Worm (Caenorhabditis elegans) whole organism, young adult: ENCODE data around the gene arrd-6.

Experiments used
- B0019.2 ChIP-seq: fragments of 200-800 bp; sonication (Bioruptor generic); conservative IDR thresholded peaks from 2 replicates; pipeline ENCODE4 v1.3.6; 2022; ENCODE audit warnings: missing genetic modification reagents, missing genetic modification characterization, missing compliant biosample characterization
- B0336.3 ChIP-seq: fragments of 200-800 bp; sonication (Bioruptor generic); IDR thresholded peaks from 2 replicates; pipeline ENCODE4 v1.3.6; 2022; ENCODE audit warnings: missing genetic modification characterization, missing compliant biosample characterization
- D2030.7 ChIP-seq: fragments of 200-800 bp; sonication (Bioruptor generic); IDR thresholded peaks from 2 replicates; pipeline ENCODE4 v1.3.6; 2022; ENCODE audit warnings: missing genetic modification reagents, missing genetic modification characterization, missing compliant biosample characterization
- F10E7.11 ChIP-seq: sonication (generic microtip); optimal IDR thresholded peaks from 2 replicates; lab custom pipeline; 2017; ENCODE audit warnings: mild to moderate bottlenecking, missing genetic modification characterization, moderate library complexity, missing compliant biosample characterization
- F33H1.4 ChIP-seq: fragments of 200-800 bp; sonication (Bioruptor generic); IDR thresholded peaks from 2 replicates; pipeline ENCODE4 v1.3.6; 2022; ENCODE audit warnings: missing genetic modification reagents, missing genetic modification characterization, missing compliant biosample characterization
- F49E8.2 ChIP-seq: sonication (generic microtip); optimal IDR thresholded peaks from 3 replicates; lab custom pipeline; 2017; ENCODE audit warnings: missing genetic modification characterization, mild to moderate bottlenecking, missing compliant biosample characterization, antibody characterized with exemption, moderate library complexity; ENCODE audit not compliant: insufficient read depth
- F57A8.1 ChIP-seq: fragments of 200-800 bp; sonication (Bioruptor generic); optimal IDR thresholded peaks from 2 replicates; lab custom pipeline; 2018; ENCODE audit warnings: mild to moderate bottlenecking, missing genetic modification characterization, moderate library complexity, missing compliant biosample characterization
- F57C9.4 ChIP-seq: sonication (generic microtip); optimal IDR thresholded peaks from 2 replicates; lab custom pipeline; 2017; ENCODE audit warnings: mild to moderate bottlenecking, missing genetic modification characterization, missing compliant biosample characterization
- ama-1 ChIP-seq, 3 experiments: fragments of 150-350 bp in 1 of 3; sonication (generic microtip) in 2 of 3; optimal IDR thresholded peaks; 2 replicates each; lab custom pipeline; 2014 to 2018; ENCODE audit warnings: missing biosample characterization in 2 of 3, missing genetic modification characterization in 2 of 3, missing genetic modification reagents in 2 of 3
- attf-5 ChIP-seq: fragments of 200-800 bp; sonication (Bioruptor generic); optimal IDR thresholded peaks from 2 replicates; lab custom pipeline; 2018; ENCODE audit warnings: mild to moderate bottlenecking, missing genetic modification characterization, missing compliant biosample characterization
- bed-2 ChIP-seq: fragments of 200-800 bp; sonication (Bioruptor generic); IDR thresholded peaks from 2 replicates; pipeline ENCODE4 v1.3.6; 2022; ENCODE audit warnings: missing genetic modification reagents, missing genetic modification characterization, missing compliant biosample characterization
- cebp-1 ChIP-seq, 2 experiments: fragments of 200-800 bp in 1 of 2; sonication (Bioruptor generic) in 1 of 2; sonication (generic microtip) in 1 of 2; IDR thresholded peaks in 1 of 2; optimal IDR thresholded peaks in 1 of 2; 2 replicates each; pipeline versions ENCODE4 v1.3.6 to Lab custom; 2017 to 2022; ENCODE audit warnings: missing compliant biosample characterization in 2 of 2, missing genetic modification characterization in 2 of 2, mild to moderate bottlenecking in 1 of 2, missing genetic modification reagents in 1 of 2, moderate library complexity in 1 of 2
- ceh-79 ChIP-seq: sonication (generic microtip); optimal IDR thresholded peaks from 2 replicates; lab custom pipeline; 2017; ENCODE audit warnings: mild to moderate bottlenecking, missing genetic modification characterization, missing compliant biosample characterization
- ceh-91 ChIP-seq: fragments of 200-800 bp; sonication (Bioruptor generic); IDR thresholded peaks from 2 replicates; pipeline ENCODE4 v1.3.6; 2022; ENCODE audit warnings: missing genetic modification reagents, missing genetic modification characterization, missing compliant biosample characterization
- dox-1 ChIP-seq: fragments of 200-800 bp; sonication (Bioruptor generic); IDR thresholded peaks from 2 replicates; pipeline ENCODE4 v1.3.6; 2022; ENCODE audit warnings: missing genetic modification reagents, missing genetic modification characterization, missing compliant biosample characterization
- dpl-1 ChIP-seq: fragments of 150-350 bp; optimal IDR thresholded peaks from 2 replicates; lab custom pipeline; 2014; ENCODE audit warnings: missing biosample characterization, missing genetic modification reagents, missing genetic modification characterization
- efl-1 ChIP-seq: fragments of 150-350 bp; optimal IDR thresholded peaks from 2 replicates; lab custom pipeline; 2014; ENCODE audit warnings: missing biosample characterization, missing genetic modification reagents, missing genetic modification characterization
- egl-18 ChIP-seq: fragments of 200-800 bp; sonication (Bioruptor generic); IDR thresholded peaks from 2 replicates; pipeline ENCODE4 v1.3.6; 2022; ENCODE audit warnings: missing genetic modification reagents, missing genetic modification characterization, missing compliant biosample characterization
- fkh-3 ChIP-seq: sonication (generic microtip); optimal IDR thresholded peaks from 2 replicates; lab custom pipeline; 2016; ENCODE audit warnings: mild to moderate bottlenecking, missing genetic modification characterization, missing compliant biosample characterization
- hrde-1 ChIP-seq: sonication (generic microtip); optimal IDR thresholded peaks from 2 replicates; lab custom pipeline; 2016; ENCODE audit warnings: missing genetic modification characterization, mild to moderate bottlenecking, missing compliant biosample characterization, moderate library complexity, missing genotype, missing genetic modification reagents, borderline replicate concordance
- hsf-1 ChIP-seq: fragments of 200-800 bp; sonication (Bioruptor generic); IDR thresholded peaks from 2 replicates; pipeline ENCODE4 v1.3.6; 2022; ENCODE audit warnings: missing genetic modification reagents, missing genetic modification characterization, missing compliant biosample characterization
- lin-26 ChIP-seq: fragments of 200-800 bp; sonication (Bioruptor generic); IDR thresholded peaks from 2 replicates; pipeline ENCODE4 v1.3.6; 2022; ENCODE audit warnings: missing genetic modification reagents, missing genetic modification characterization, missing compliant biosample characterization
- lin-35 ChIP-seq, 3 experiments: fragments of 150-350 bp in 2 of 3; sonication (generic microtip) in 1 of 3; optimal IDR thresholded peaks; 2 replicates each; lab custom pipeline; 2014 to 2018; ENCODE audit warnings: missing biosample characterization in 3 of 3, missing genetic modification characterization in 3 of 3, missing genetic modification reagents in 3 of 3
- lsl-1 ChIP-seq: fragments of 200-800 bp; sonication (Bioruptor generic); optimal IDR thresholded peaks from 2 replicates; lab custom pipeline; 2018; ENCODE audit warnings: mild to moderate bottlenecking, missing genetic modification characterization, moderate library complexity, missing compliant biosample characterization
- madf-6 ChIP-seq: fragments of 200-800 bp; sonication (Bioruptor generic); IDR thresholded peaks from 2 replicates; pipeline ENCODE4 v1.3.6; 2022; ENCODE audit warnings: missing genetic modification reagents, missing genetic modification characterization, missing compliant biosample characterization
- madf-8 ChIP-seq: fragments of 200-800 bp; sonication (Bioruptor generic); conservative IDR thresholded peaks from 2 replicates; pipeline ENCODE4 v1.3.6; 2022; ENCODE audit warnings: missing genetic modification reagents, missing genetic modification characterization, missing compliant biosample characterization
- mes-4 ChIP-seq: sonication (generic microtip); optimal IDR thresholded peaks from 2 replicates; lab custom pipeline; 2016; ENCODE audit warnings: missing genotype, missing genetic modification characterization, missing compliant biosample characterization
- mxl-1 ChIP-seq: sonication (generic microtip); optimal IDR thresholded peaks from 2 replicates; lab custom pipeline; 2016; ENCODE audit warnings: missing genetic modification characterization, missing compliant biosample characterization
- nfya-1 ChIP-seq: sonication (generic microtip); optimal IDR thresholded peaks from 2 replicates; lab custom pipeline; 2017; ENCODE audit warnings: antibody characterized with exemption, missing compliant biosample characterization, missing genetic modification characterization, borderline replicate concordance; ENCODE audit not compliant: insufficient read depth
- nhr-120 ChIP-seq: fragments of 200-800 bp; sonication (Bioruptor generic); IDR thresholded peaks from 2 replicates; pipeline ENCODE4 v1.3.6; 2022; ENCODE audit warnings: missing genetic modification characterization, missing compliant biosample characterization
- nhr-80 ChIP-seq: sonication (generic microtip); optimal IDR thresholded peaks from 2 replicates; lab custom pipeline; 2016; ENCODE audit warnings: missing genetic modification characterization, missing compliant biosample characterization
- rcor-1 ChIP-seq: fragments of 200-800 bp; sonication (Bioruptor generic); IDR thresholded peaks from 2 replicates; pipeline ENCODE4 v1.3.6; 2022; ENCODE audit warnings: missing genetic modification reagents, missing genetic modification characterization, missing compliant biosample characterization
- sdz-38 ChIP-seq: sonication (generic microtip); optimal IDR thresholded peaks from 2 replicates; lab custom pipeline; 2016; ENCODE audit warnings: missing genotype, missing genetic modification characterization, missing compliant biosample characterization
- snpc-1.3 ChIP-seq: sonication (generic microtip); optimal IDR thresholded peaks from 2 replicates; lab custom pipeline; 2017; ENCODE audit warnings: missing genetic modification characterization, mild to moderate bottlenecking, missing compliant biosample characterization, antibody characterized with exemption, moderate library complexity, missing genotype, missing genetic modification reagents; ENCODE audit not compliant: insufficient read depth
- snpc-3.4 ChIP-seq: sonication (generic microtip); optimal IDR thresholded peaks from 2 replicates; lab custom pipeline; 2017; ENCODE audit warnings: missing genetic modification characterization, mild to moderate bottlenecking, missing compliant biosample characterization, antibody characterized with exemption, moderate library complexity, missing genotype, missing genetic modification reagents
- tbp1 ChIP-seq: fragments of 200-800 bp; sonication (Bioruptor generic); optimal IDR thresholded peaks from 2 replicates; lab custom pipeline; 2018; ENCODE audit warnings: mild to moderate bottlenecking, missing genetic modification characterization, missing compliant biosample characterization
- tlf-1 ChIP-seq: fragments of 200-800 bp; sonication (Bioruptor generic); optimal IDR thresholded peaks from 2 replicates; lab custom pipeline; 2018; ENCODE audit warnings: mild to moderate bottlenecking, missing genetic modification characterization, missing compliant biosample characterization
- unc-130 ChIP-seq: sonication (generic microtip); optimal IDR thresholded peaks from 2 replicates; lab custom pipeline; 2016; ENCODE audit warnings: missing genetic modification reagents, missing genetic modification characterization, missing compliant biosample characterization
- xnd-1 ChIP-seq: sonication (generic microtip); optimal IDR thresholded peaks from 2 replicates; lab custom pipeline; 2016; ENCODE audit warnings: missing genotype, missing genetic modification reagents, missing genetic modification characterization, missing compliant biosample characterization
- zim-3 ChIP-seq: sonication (generic microtip); optimal IDR thresholded peaks from 2 replicates; lab custom pipeline; 2017; ENCODE audit warnings: mild to moderate bottlenecking, missing genetic modification characterization, moderate library complexity, missing compliant biosample characterization
- ztf-18 ChIP-seq: sonication (generic microtip); optimal IDR thresholded peaks from 2 replicates; lab custom pipeline; 2016; ENCODE audit warnings: missing genotype, mild to moderate bottlenecking, missing genetic modification characterization, missing compliant biosample characterization

The arrd-6 gene

ce11 chrII:11105981-11106711 lies 36.4 kb upstream of the arrd-6 start, which contains the start of gene nasp-1:
TSS of gene nasp-1 (plus strand) at chrII:11106612.
- TF ChIP-seq sdz-38 (tag; lab: Kevin White, UChicago) (no peak), lin-35 (GFP tag; optimal IDR thresholded peaks at IDR 0.05; lab: Kevin White, UChicago) (peak in 1 of 3 experiments; percentile 3), snpc-3.4 (tag; lab: Kevin White, UChicago) (peak; percentile 67), nhr-80 (no peak), rcor-1 (GFP tag; lab: Robert Waterston, UW) (0 out of 2 replicates have a peak, but pooled peaks have one; percentile 6), attf-5 (no peak), dox-1 (GFP tag; lab: Robert Waterston, UW) (peak; percentile 38; the same call in 1 of the 2 replicates), dpl-1 (GFP tag; lab: Kevin White, UChicago) (peak; percentile 83), ama-1 (optimal IDR thresholded peaks at IDR 0.05; lab: Kevin White, UChicago) (no peak), ama-1 (GFP tag; optimal IDR thresholded peaks at IDR 0.05; lab: Kevin White, UChicago) (no peak), D2030.7 (GFP tag; lab: Robert Waterston, UW) (peak; percentile 81), hrde-1 (tag; lab: Kevin White, UChicago) (no peak), lsl-1 (GFP tag; lab: Kevin White, UChicago) (peak; percentile 91), xnd-1 (tag; lab: Kevin White, UChicago) (peak; percentile 30), cebp-1 (GFP tag; IDR thresholded peaks at IDR 0.05; lab: Robert Waterston, UW) (no peak), cebp-1 (tag; optimal IDR thresholded peaks at IDR 0.05; lab: Kevin White, UChicago) (peak; percentile 19), F49E8.2 (tag; lab: Kevin White, UChicago) (peak; percentile 50), snpc-1.3 (peak; percentile 70), B0336.3 (GFP tag; lab: Robert Waterston, UW) (no peak), efl-1 (peak; percentile 94), tbp1 (GFP tag; lab: Kevin White, UChicago) (peak; percentile 12), madf-6 (GFP tag; lab: Robert Waterston, UW) (peak; percentile 90), ceh-91 (GFP tag; lab: Robert Waterston, UW) (peak; percentile 58; the same call in 1 of the 2 replicates), madf-8 (GFP tag; lab: Robert Waterston, UW) (peak; percentile 79), lin-26 (GFP tag; lab: Robert Waterston, UW) (peak; percentile 48; the same call in 1 of the 2 replicates), hsf-1 (GFP tag; lab: Robert Waterston, UW) (peak; percentile 69; the same call in 1 of the 2 replicates), F33H1.4 (peak; percentile 70), egl-18 (GFP tag; lab: Robert Waterston, UW) (no peak)

ce11 chrII:11107828-11108227 lies 34.7 kb upstream of the arrd-6 start, which contains the start of gene apc-17:
TSS of gene apc-17 (plus strand) at chrII:11108128.
- TF ChIP-seq unc-130 (no peak), F49E8.2 (tag; lab: Kevin White, UChicago) (peak; percentile 22)

ce11 chrII:11110419-11110818 lies 32.1 kb upstream of the arrd-6 start:
- no peak for TF ChIP-seq nfya-1 (tag; lab: Kevin White, UChicago)

- TF ChIP-seq fkh-3 (tag; lab: Kevin White, UChicago) (no peak), ama-1 (optimal IDR thresholded peaks at IDR 0.05; lab: Kevin White, UChicago) (no peak), ama-1 (GFP tag; optimal IDR thresholded peaks at IDR 0.05; lab: Kevin White, UChicago) (no peak), tlf-1 (no peak), mes-4 (tag; lab: Kevin White, UChicago) (no peak), nhr-120 (GFP tag; lab: Robert Waterston, UW) (no peak), lsl-1 (GFP tag; lab: Kevin White, UChicago) (no peak), F10E7.11 (no peak), B0019.2 (no peak), F57A8.1 (GFP tag; lab: Kevin White, UChicago) (no peak), B0336.3 (GFP tag; lab: Robert Waterston, UW) (no peak), F57C9.4 (tag; lab: Kevin White, UChicago) (no peak), zim-3 (tag; lab: Kevin White, UChicago) (no peak), mxl-1 (tag; lab: Kevin White, UChicago) (no peak), ceh-91 (GFP tag; lab: Robert Waterston, UW) (no peak), ztf-18 (tag; lab: Kevin White, UChicago) (no peak), ceh-79 (tag; lab: Kevin White, UChicago) (no peak), bed-2 (GFP tag; lab: Robert Waterston, UW) (no peak)
Measured at ce11 chrII:11111107-11111506, 31.4 kb upstream of the arrd-6 start, which contains the start of gene glb-4. TSS of gene glb-4 (minus strand) at chrII:11111207.
